Worm (Caenorhabditis elegans) whole organism, early embryonic: ENCODE measurements around the gene C17B7.3.

Experiments used
- B0310.2 ChIP-seq: sonication (generic microtip); optimal IDR thresholded peaks from 2 replicates; lab custom pipeline; 2016; ENCODE audit warnings: mild to moderate bottlenecking, missing genetic modification characterization, missing compliant biosample characterization
- F13C5.2 ChIP-seq: sonication (generic microtip); optimal IDR thresholded peaks from 2 replicates; lab custom pipeline; 2017; ENCODE audit warnings: mild to moderate bottlenecking, missing genetic modification characterization, inconsistent platforms, missing compliant biosample characterization
- aly-1 ChIP-seq: sonication (generic microtip); optimal IDR thresholded peaks from 2 replicates; lab custom pipeline; 2016; ENCODE audit warnings: missing genetic modification characterization, missing compliant biosample characterization
- ama-1 ChIP-seq: fragments of 150-350 bp; optimal IDR thresholded peaks from 2 replicates; lab custom pipeline; 2014
- ceh-13 ChIP-seq: fragments of 200-800 bp; sonication (Bioruptor generic); optimal IDR thresholded peaks from 2 replicates; lab custom pipeline; 2018; ENCODE audit warnings: mild to moderate bottlenecking, missing genetic modification characterization, missing compliant biosample characterization
- ceh-36 ChIP-seq: sonication (generic microtip); optimal IDR thresholded peaks from 2 replicates; lab custom pipeline; 2016; ENCODE audit warnings: missing genetic modification characterization, inconsistent platforms, missing compliant biosample characterization
- ets-7 ChIP-seq: sonication (generic microtip); optimal IDR thresholded peaks from 2 replicates; lab custom pipeline; 2016; ENCODE audit warnings: missing genotype, missing genetic modification characterization, missing compliant biosample characterization
- flt-1 ChIP-seq: fragments of 200-800 bp; sonication (Bioruptor generic); IDR thresholded peaks from 2 replicates; pipeline ENCODE4 v1.3.6; 2022; ENCODE audit warnings: missing genetic modification characterization, missing compliant biosample characterization
- hmbx-1 ChIP-seq: sonication (generic microtip); optimal IDR thresholded peaks from 2 replicates; lab custom pipeline; 2016; ENCODE audit warnings: mild to moderate bottlenecking, missing genetic modification characterization, missing compliant biosample characterization
- hmg-4 ChIP-seq: fragments of 200-800 bp; sonication (Bioruptor generic); optimal IDR thresholded peaks from 2 replicates; lab custom pipeline; 2018; ENCODE audit warnings: mild to moderate bottlenecking, missing genetic modification characterization, missing compliant biosample characterization
- hnd-1 ChIP-seq: sonication (generic microtip); optimal IDR thresholded peaks from 2 replicates; lab custom pipeline; 2016; ENCODE audit warnings: missing genetic modification characterization, missing compliant biosample characterization
- pes-1 ChIP-seq: fragments of 200-800 bp; sonication (Bioruptor generic); IDR thresholded peaks from 2 replicates; pipeline ENCODE4 v1.3.6; 2022; ENCODE audit warnings: missing genetic modification reagents, missing genetic modification characterization, missing compliant biosample characterization
- scrt-1 ChIP-seq: fragments of 200-800 bp; sonication (Bioruptor generic); IDR thresholded peaks from 2 replicates; pipeline ENCODE4 v1.3.6; 2022; ENCODE audit warnings: missing genetic modification characterization, missing compliant biosample characterization
- sea-1 ChIP-seq: fragments of 200-800 bp; sonication (Bioruptor generic); conservative IDR thresholded peaks from 2 replicates; pipeline ENCODE4 v1.3.6; 2022; ENCODE audit warnings: missing genetic modification characterization, missing compliant biosample characterization
- tbx-11 ChIP-seq: fragments of 200-800 bp; sonication (Bioruptor generic); IDR thresholded peaks from 2 replicates; pipeline ENCODE4 v1.3.6; 2022; ENCODE audit warnings: missing genetic modification characterization, missing compliant biosample characterization
- tbx-37 ChIP-seq: fragments of 200-800 bp; sonication (Bioruptor generic); conservative IDR thresholded peaks from 2 replicates; pipeline ENCODE4 v1.3.6; 2022; ENCODE audit warnings: missing genetic modification reagents, missing genetic modification characterization, missing compliant biosample characterization
- tra-4 ChIP-seq: sonication (generic microtip); optimal IDR thresholded peaks from 2 replicates; lab custom pipeline; 2017; ENCODE audit warnings: missing genetic modification characterization, missing compliant biosample characterization

Gene C17B7.3

DNA sequence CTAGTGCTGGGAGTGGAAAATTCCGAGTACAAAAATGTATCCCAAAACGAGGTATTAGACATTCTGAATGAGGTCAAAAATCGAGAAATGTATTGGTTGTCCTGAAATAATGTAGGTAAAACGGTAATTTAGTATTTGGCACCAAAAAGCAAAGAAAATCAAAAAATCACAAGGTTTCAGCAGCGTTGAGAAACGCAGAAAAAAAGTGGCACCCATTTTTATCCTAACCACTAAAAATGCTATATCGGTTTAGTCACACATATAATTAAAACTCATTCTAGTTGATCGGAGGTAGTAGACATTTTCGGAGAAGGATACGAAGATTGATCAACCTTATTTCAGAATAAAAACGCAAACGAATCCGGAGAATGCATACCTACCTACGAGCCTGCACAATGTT, 30.1 kb downstream of the C17B7.3 start, which contains the start of gene srx-121:
Gene srx-121 (minus strand): TSS at position 101 of the 400 bp plus-strand sequence.
- TF ChIP-seq ets-7 (no peak), sea-1 (GFP tag; lab: Robert Waterston, UW) (no peak), B0310.2 (tag; lab: Kevin White, UChicago) (no peak), flt-1 (GFP tag; lab: Robert Waterston, UW) (no peak), hmbx-1 (tag; lab: Kevin White, UChicago) (no peak), hmg-4 (no peak), ceh-13 (no peak), pes-1 (no peak), ceh-36 (no peak), F13C5.2 (no peak)

DNA sequence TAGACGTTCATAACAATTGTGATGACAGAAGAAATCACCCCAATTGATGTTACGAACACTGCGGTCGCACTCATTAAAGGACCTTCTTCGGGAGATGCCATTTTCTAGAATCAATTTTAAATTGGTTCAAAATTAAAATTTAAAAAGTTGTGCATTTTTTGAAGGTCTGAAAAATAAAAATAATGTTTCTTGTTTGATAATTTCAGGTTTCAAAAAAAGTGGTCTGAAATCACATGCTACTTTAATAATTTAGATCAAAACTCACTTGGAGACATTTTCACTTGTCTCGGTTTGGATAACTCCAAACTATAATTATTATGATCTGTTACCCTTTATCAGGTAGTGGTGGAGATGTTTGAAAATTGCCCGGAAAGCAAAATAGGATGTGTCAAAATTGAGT, 34.4 kb downstream of the C17B7.3 start, which contains the start of gene srbc-2:
Gene srbc-2 (minus strand): TSS at position 101 of the 400 bp plus-strand sequence.
- TF ChIP-seq ama-1 = no peak
- no peak for TF ChIP-seq ets-7

DNA sequence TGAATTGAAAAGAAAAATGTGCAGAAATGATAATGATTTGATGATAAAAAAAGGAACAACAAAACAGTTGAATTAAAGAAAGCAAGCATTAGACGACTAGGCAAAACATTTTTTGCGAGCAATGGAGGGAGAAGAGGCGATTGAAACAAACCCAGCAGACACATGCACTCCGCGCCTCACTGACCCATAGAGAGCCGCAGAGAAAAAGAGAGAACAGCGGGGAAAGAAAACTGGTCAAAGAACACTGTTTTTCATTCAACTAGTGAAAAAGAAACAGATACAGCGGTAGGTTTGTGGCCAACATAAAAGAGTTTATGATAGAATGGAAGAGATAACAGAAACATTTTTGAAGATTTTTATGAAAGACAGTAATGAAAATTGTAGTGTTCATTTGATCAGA, 45.7 kb downstream of the C17B7.3 start:
- no peak for TF ChIP-seq scrt-1 (GFP tag; lab: Robert Waterston, UW)
- no peak for TF ChIP-seq B0310.2 (tag; lab: Kevin White, UChicago)
- no peak for TF ChIP-seq aly-1
- TF ChIP-seq tbx-11 (GFP tag; lab: Robert Waterston, UW) = no peak
- TF ChIP-seq tra-4 (tag; lab: Kevin White, UChicago) = no peak
- TF ChIP-seq hnd-1 (tag; lab: Kevin White, UChicago) = no peak
- TF ChIP-seq hmbx-1 (tag; lab: Kevin White, UChicago) = no peak
- no peak for TF ChIP-seq ceh-13
- TF ChIP-seq F13C5.2 = no peak
- TF ChIP-seq tbx-37 (GFP tag; lab: Robert Waterston, UW) = no peak
- no peak for TF ChIP-seq hmg-4
- no peak for TF ChIP-seq flt-1 (GFP tag; lab: Robert Waterston, UW)
- TF ChIP-seq sea-1 (GFP tag; lab: Robert Waterston, UW) = no peak
- no peak for TF ChIP-seq ama-1
- TF ChIP-seq ceh-36 = no peak
- no peak for TF ChIP-seq pes-1
- no peak for TF ChIP-seq ets-7

DNA sequence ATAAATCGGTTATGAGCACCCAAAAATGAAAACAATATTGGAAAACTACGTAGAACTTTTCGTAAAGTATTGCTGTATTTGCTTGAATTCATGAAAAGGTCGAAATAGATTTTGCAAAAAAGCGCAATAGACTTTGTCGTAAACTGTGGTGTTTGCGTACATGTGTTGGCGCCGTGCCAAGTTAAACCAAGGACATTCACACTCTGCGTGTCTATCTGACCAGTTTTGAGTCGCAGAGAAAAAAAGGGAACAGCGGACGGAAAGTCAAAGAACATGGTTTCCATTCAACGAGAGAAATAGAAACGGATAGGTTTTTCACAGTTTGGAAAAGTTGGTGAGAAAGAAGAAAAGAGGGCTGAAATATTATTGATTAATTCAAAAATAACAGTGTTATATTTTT, 48.4 kb downstream of the C17B7.3 start:
- TF ChIP-seq ets-7 (no peak), tbx-11 (GFP tag; lab: Robert Waterston, UW) (no peak), tbx-37 (GFP tag; lab: Robert Waterston, UW) (no peak), aly-1 (no peak), ceh-36 (no peak), scrt-1 (GFP tag; lab: Robert Waterston, UW) (no peak), ceh-13 (no peak), hnd-1 (tag; lab: Kevin White, UChicago) (no peak), tra-4 (tag; lab: Kevin White, UChicago) (no peak), ama-1 (no peak), sea-1 (GFP tag; lab: Robert Waterston, UW) (no peak), hmbx-1 (tag; lab: Kevin White, UChicago) (no peak), hmg-4 (no peak), B0310.2 (tag; lab: Kevin White, UChicago) (no peak), flt-1 (GFP tag; lab: Robert Waterston, UW) (no peak), pes-1 (no peak), F13C5.2 (no peak)
